Fruit fly (Drosophila melanogaster): ENCODE measurements around the gene CG7110.

The CG7110 gene

dm6 chr2L:13414525-13415481 lies 16.0 kb downstream of the CG7110 start, which contains the start of the genes CG16956, CG42784 and CG43850 (continued):
- TF ChIP-seq Atf6 (GFP tag; IDR thresholded peaks at IDR 0.05) (peak; percentile 64), CG10654 (GFP tag; optimal IDR thresholded peaks at IDR 0.05) (no peak), MBD-R2 (GFP tag; IDR thresholded peaks at IDR 0.05) (no peak), Dek (tag; optimal IDR thresholded peaks at IDR 0.05) (peak; percentile 42), Dip2 (GFP tag; IDR thresholded peaks at IDR 0.05) (no peak), schlank (tag; optimal IDR thresholded peaks at IDR 0.05) (peak; percentile 89), Sry-δ (GFP tag; optimal IDR thresholded peaks at IDR 0.05) (no peak), PHDP (tag; optimal IDR thresholded peaks at IDR 0.05) (peak; percentile 66), scrt (GFP tag; optimal IDR thresholded peaks at IDR 0.05) (peak; percentile 78), tx (GFP tag; optimal IDR thresholded peaks at IDR 0.05) (no peak), unc-4 (GFP tag; IDR thresholded peaks at IDR 0.05; ENCODE audit: partially characterized antibody) (no peak), nerfin-1 (tag; optimal IDR thresholded peaks at IDR 0.05) (no peak), CG7839 (tag; optimal IDR thresholded peaks at IDR 0.05) (peak; percentile 56), Lhr (GFP tag; optimal IDR thresholded peaks at IDR 0.05) (no peak), Nf-YB (GFP tag; optimal IDR thresholded peaks at IDR 0.05) (peak; percentile 18), CG4617 (GFP tag; optimal IDR thresholded peaks at IDR 0.05; ENCODE audit: borderline replicate concordance) (no peak), CG1603 (tag; optimal IDR thresholded peaks at IDR 0.05) (peak; percentile 50), tgo (GFP tag; IDR thresholded peaks at IDR 0.05) (no peak; the same call in 2 of the 3 replicates), NFAT (GFP tag; IDR thresholded peaks at IDR 0.05) (peak; percentile 33; the same call in 1 of the 2 replicates), CG10959 (GFP tag; IDR thresholded peaks at IDR 0.05) (no peak), sug (tag; optimal IDR thresholded peaks at IDR 0.05) (peak; percentile 54), CG9437 (GFP tag; optimal IDR thresholded peaks at IDR 0.05) (peak; percentile 30), sob (GFP tag; IDR thresholded peaks at IDR 0.05) (0 out of 2 replicates have a peak, but pooled peaks have one; percentile 45), repo (GFP tag; optimal IDR thresholded peaks at IDR 0.05) (no peak), ase (GFP tag; IDR thresholded peaks at IDR 0.05) (0 out of 3 replicates have a peak, but pooled peaks have one; percentile 7), CG1529 (GFP tag; optimal IDR thresholded peaks at IDR 0.05) (peak; percentile 12), CG7963 (GFP tag; IDR thresholded peaks at IDR 0.05; ENCODE audit: partially characterized antibody) (no peak), CG8290 (GFP tag; optimal IDR thresholded peaks at IDR 0.05) (no peak), CG8290 (tag; optimal IDR thresholded peaks at IDR 0.05) (peak in 1 of 2 experiments; percentile 87), CG2116 (GFP tag; optimal IDR thresholded peaks at IDR 0.05) (peak; percentile 40), CG9727 (GFP tag; optimal IDR thresholded peaks at IDR 0.05) (peak; percentile 56), CG16813 (GFP tag; IDR thresholded peaks at IDR 0.05; ENCODE audit: partially characterized antibody) (no peak), CG18599 (GFP tag; optimal IDR thresholded peaks at IDR 0.05) (peak; percentile 88), ab (GFP tag; optimal IDR thresholded peaks at IDR 0.05) (no peak), pum (GFP tag; optimal IDR thresholded peaks at IDR 0.05) (no peak), psq (GFP tag; optimal IDR thresholded peaks at IDR 0.05) (no peak), sima (GFP tag; optimal IDR thresholded peaks at IDR 0.05) (no peak), ro (GFP tag; IDR thresholded peaks at IDR 0.05) (no peak), tio (GFP tag; optimal IDR thresholded peaks at IDR 0.05) (no peak), nmo (GFP tag; optimal IDR thresholded peaks at IDR 0.05) (no peak), Hr51 (GFP tag; optimal IDR thresholded peaks at IDR 0.05) (peak in 1 of 2 experiments; percentile 69), Hsf (GFP tag; optimal IDR thresholded peaks at IDR 0.05) (peak; percentile 17), BtbVII (GFP tag; optimal IDR thresholded peaks at IDR 0.05) (peak; percentile 81), NK7.1 (GFP tag; optimal IDR thresholded peaks at IDR 0.05) (no peak), al (GFP tag; IDR thresholded peaks at IDR 0.05) (no peak), CG7556 (GFP tag; optimal IDR thresholded peaks at IDR 0.05) (peak; percentile 48), CG6765 (GFP tag; optimal IDR thresholded peaks at IDR 0.05) (peak; percentile 90), mld (GFP tag; IDR thresholded peaks at IDR 0.05; ENCODE audit: partially characterized antibody) (no peak)
